Fruit fly (Drosophila melanogaster): ENCODE data around the gene mira.

DNA sequence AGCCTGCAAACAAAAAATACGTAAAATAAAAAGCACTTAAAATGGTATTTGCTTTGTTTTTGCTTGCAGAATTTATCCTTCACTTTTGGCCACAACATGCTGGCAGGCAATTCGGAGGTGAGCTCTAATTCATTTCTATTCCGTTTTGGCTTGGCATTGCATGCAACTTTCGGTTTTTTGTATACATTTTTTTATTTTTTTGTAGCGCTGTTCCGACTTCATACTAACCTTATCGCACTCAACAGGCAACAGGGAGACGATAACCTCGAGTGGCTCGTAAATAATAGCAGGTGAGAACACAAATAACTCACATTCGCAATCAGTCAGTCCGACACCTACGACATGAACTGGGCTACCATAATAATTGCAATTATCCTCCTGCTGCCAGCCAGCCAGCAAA lies 13.2 kb upstream of the mira start, which contains the start of gene CG4783:
- TF ChIP-seq h (optimal IDR thresholded peaks at IDR 0.05) (no peak), psq (optimal IDR thresholded peaks at IDR 0.05) (no peak)

Measured in Kc167 (cell line).